Fruit fly (Drosophila melanogaster): Measurements from ENCODE around the gene CG11309.

DNA sequence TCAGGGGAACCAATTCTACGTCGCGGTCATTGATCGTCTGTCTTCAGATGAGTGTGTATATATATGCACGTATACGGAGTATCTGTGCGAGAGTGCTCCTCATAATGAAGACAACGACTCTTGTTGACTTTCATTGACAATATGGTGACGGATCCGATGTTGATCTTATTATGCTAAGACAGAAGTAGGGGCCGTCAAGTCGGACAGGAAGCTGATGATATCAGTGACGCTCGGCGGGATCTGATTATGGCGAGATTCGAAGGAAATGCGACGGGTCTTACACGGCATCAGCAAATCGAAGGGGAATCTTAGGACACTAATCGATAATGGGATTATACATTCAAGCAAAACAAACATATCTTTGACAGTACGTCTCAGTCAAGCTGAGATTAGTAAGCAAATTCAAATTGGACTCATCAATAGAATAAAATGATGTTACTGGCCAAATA, 49.9 kb downstream of the CG11309 start:
- TF ChIP-seq psq (optimal IDR thresholded peaks at IDR 0.05) = no peak
- TF ChIP-seq pan (optimal IDR thresholded peaks at IDR 0.05) = no peak

All from whole organism.